Fruit fly (Drosophila melanogaster) whole organism, embryonic: ENCODE measurements around the gene CG9616.

Experiments
- BEAF-32 ChIP-seq: fragments of 200-800 bp; sonication (Bioruptor generic); optimal IDR thresholded peaks from 3 replicates; lab custom pipeline; 2017; ENCODE audit warnings: missing biosample characterization, missing genetic modification characterization, mild to moderate bottlenecking, moderate library complexity, missing genetic modification reagents
- Blimp-1 ChIP-seq: fragments of 200-800 bp; sonication (Bioruptor generic); optimal IDR thresholded peaks from 3 replicates; lab custom pipeline; 2018; ENCODE audit warnings: missing biosample characterization, missing genetic modification characterization, mild to moderate bottlenecking, moderate library complexity, missing genetic modification reagents
- Bteb2 ChIP-seq: fragments of 200-800 bp; sonication (Bioruptor generic); optimal IDR thresholded peaks from 2 replicates; lab custom pipeline; 2016; ENCODE audit warnings: missing biosample characterization, missing genetic modification characterization
- CG10565 ChIP-seq: fragments of 200-800 bp; sonication (Bioruptor generic); optimal IDR thresholded peaks from 3 replicates; lab custom pipeline; 2016; ENCODE audit warnings: missing biosample characterization, mild to moderate bottlenecking, missing genetic modification characterization
- CG15696 ChIP-seq: fragments of 200-800 bp; sonication (Bioruptor generic); optimal IDR thresholded peaks from 2 replicates; lab custom pipeline; 2019; ENCODE audit warnings: missing biosample characterization, mild to moderate bottlenecking, missing genetic modification characterization, moderate library complexity
- CG17829 ChIP-seq: fragments of 200-800 bp; optimal IDR thresholded peaks from 2 replicates; lab custom pipeline; 2019; ENCODE audit warnings: missing biosample characterization, mild to moderate bottlenecking, missing genetic modification characterization, moderate library complexity
- CG18262 ChIP-seq: fragments of 200-800 bp; optimal IDR thresholded peaks from 3 replicates; lab custom pipeline; 2019; ENCODE audit warnings: missing biosample characterization, mild to moderate bottlenecking, missing genetic modification characterization, moderate library complexity
- CG2116 ChIP-seq: fragments of 200-800 bp; sonication (Bioruptor generic); optimal IDR thresholded peaks from 3 replicates; lab custom pipeline; 2018; ENCODE audit warnings: missing biosample characterization, mild to moderate bottlenecking, missing genetic modification characterization
- CG2199 ChIP-seq: fragments of 200-800 bp; sonication (Bioruptor generic); IDR thresholded peaks from 3 replicates; pipeline ENCODE4 v1.3.6; 2022; ENCODE audit warnings: missing biosample characterization, missing genetic modification characterization
- CG31388 ChIP-seq: fragments of 200-800 bp; sonication (Bioruptor generic); optimal IDR thresholded peaks from 2 replicates; lab custom pipeline; 2016; ENCODE audit warnings: missing biosample characterization, missing genetic modification characterization
- CG32767 ChIP-seq: fragments of 200-800 bp; sonication (Bioruptor generic); IDR thresholded peaks from 2 replicates; pipeline ENCODE4 v1.3.6; 2022; ENCODE audit warnings: missing biosample characterization, missing genetic modification characterization
- CG4404 ChIP-seq: fragments of 200-800 bp; sonication (Bioruptor generic); IDR thresholded peaks from 2 replicates; pipeline ENCODE4 v1.3.6; 2022; ENCODE audit warnings: missing biosample characterization, missing genetic modification characterization
- CG4424 ChIP-seq: fragments of 200-800 bp; sonication (Bioruptor generic); optimal IDR thresholded peaks from 3 replicates; lab custom pipeline; 2016; ENCODE audit warnings: missing biosample characterization, missing genetic modification characterization
- CG4730 ChIP-seq: fragments of 200-800 bp; sonication (Bioruptor generic); IDR thresholded peaks from 2 replicates; pipeline ENCODE4 v1.3.6; 2022; ENCODE audit warnings: missing biosample characterization, missing genetic modification characterization
- CG4820 ChIP-seq: fragments of 200-800 bp; sonication (Bioruptor generic); optimal IDR thresholded peaks from 3 replicates; lab custom pipeline; 2016; ENCODE audit warnings: missing biosample characterization, missing genetic modification characterization
- CG6791 ChIP-seq: fragments of 200-800 bp; sonication (Bioruptor generic); IDR thresholded peaks from 3 replicates; pipeline ENCODE4 v1.3.6; 2022; ENCODE audit warnings: missing biosample characterization, missing genetic modification characterization; ENCODE audit not compliant: partially characterized antibody
- CG8765 ChIP-seq: fragments of 200-800 bp; sonication (Bioruptor generic); IDR thresholded peaks from 2 replicates; pipeline ENCODE4 v1.3.6; 2022; ENCODE audit warnings: missing biosample characterization, missing genetic modification characterization
- CG9876 ChIP-seq: fragments of 200-800 bp; sonication (Bioruptor generic); optimal IDR thresholded peaks from 2 replicates; lab custom pipeline; 2016; ENCODE audit warnings: missing biosample characterization, missing genetic modification characterization
- CTCF ChIP-seq: fragments of 200-800 bp; sonication (Bioruptor generic); optimal IDR thresholded peaks from 2 replicates; lab custom pipeline; 2017; ENCODE audit warnings: missing biosample characterization, mild to moderate bottlenecking, missing genetic modification characterization, moderate library complexity
- Camta ChIP-seq: fragments of 200-800 bp; sonication (Bioruptor generic); optimal IDR thresholded peaks from 2 replicates; lab custom pipeline; 2016; ENCODE audit warnings: missing biosample characterization, missing genetic modification characterization
- E2f1 ChIP-seq: fragments of 200-800 bp; sonication (Bioruptor generic); IDR thresholded peaks from 2 replicates; pipeline ENCODE4 v1.3.6; 2022; ENCODE audit warnings: missing biosample characterization, missing genetic modification characterization
- Fer2 ChIP-seq: fragments of 200-800 bp; sonication (Bioruptor generic); optimal IDR thresholded peaks from 2 replicates; lab custom pipeline; 2018; ENCODE audit warnings: missing biosample characterization, mild to moderate bottlenecking, missing genetic modification characterization, moderate library complexity
- HLH3B ChIP-seq: fragments of 200-800 bp; sonication (Bioruptor generic); IDR thresholded peaks from 2 replicates; pipeline ENCODE4 v1.3.6; 2022; ENCODE audit warnings: missing biosample characterization, missing genetic modification characterization
- HLH54F ChIP-seq: fragments of 200-800 bp; sonication (Bioruptor generic); optimal IDR thresholded peaks from 3 replicates; lab custom pipeline; 2016; ENCODE audit warnings: missing biosample characterization, missing genetic modification characterization
- HmgZ ChIP-seq: fragments of 200-800 bp; sonication (Bioruptor generic); optimal IDR thresholded peaks from 2 replicates; lab custom pipeline; 2018; ENCODE audit warnings: missing biosample characterization, mild to moderate bottlenecking, missing genetic modification characterization
- Hsf ChIP-seq: fragments of 200-800 bp; sonication (Bioruptor generic); optimal IDR thresholded peaks from 3 replicates; lab custom pipeline; 2016; ENCODE audit warnings: missing biosample characterization, missing genetic modification characterization
- NC2β ChIP-seq: fragments of 200-800 bp; sonication (Bioruptor generic); optimal IDR thresholded peaks from 2 replicates; lab custom pipeline; 2016; ENCODE audit warnings: missing biosample characterization, missing genetic modification characterization
- NfI ChIP-seq: fragments of 200-800 bp; sonication (Bioruptor generic); optimal IDR thresholded peaks from 3 replicates; lab custom pipeline; 2018; ENCODE audit warnings: missing biosample characterization, mild to moderate bottlenecking, missing genetic modification characterization, moderate library complexity
- Poxn ChIP-seq: fragments of 200-800 bp; sonication (Bioruptor generic); IDR thresholded peaks from 2 replicates; pipeline ENCODE4 v1.3.6; 2022; ENCODE audit warnings: missing biosample characterization, missing genetic modification characterization
- Rx ChIP-seq: fragments of 200-800 bp; sonication (Bioruptor generic); IDR thresholded peaks from 2 replicates; pipeline ENCODE4 v1.3.6; 2022; ENCODE audit warnings: missing biosample characterization, missing genetic modification characterization
- TFAM ChIP-seq: fragments of 200-800 bp; sonication (Bioruptor generic); optimal IDR thresholded peaks from 2 replicates; lab custom pipeline; 2017; ENCODE audit warnings: missing biosample characterization, missing genetic modification characterization, inconsistent platforms
- Trl ChIP-seq, 3 experiments: fragments of >200 bp in 2 of 3; fragments of 200-800 bp in 1 of 3; sonication (Bioruptor generic) in 1 of 3; optimal IDR thresholded peaks; 2 replicates in 1 of 3; 3 replicates in 2 of 3; lab custom pipeline; 2016 to 2017; ENCODE audit warnings: missing biosample characterization in 1 of 3, missing genetic modification characterization in 1 of 3
- ato ChIP-seq: fragments of 200-800 bp; sonication (Bioruptor generic); IDR thresholded peaks from 2 replicates; pipeline ENCODE4 v1.3.6; 2022; ENCODE audit warnings: missing biosample characterization, missing genetic modification characterization; ENCODE audit not compliant: partially characterized antibody
- bab2 ChIP-seq: fragments of 200-800 bp; sonication (Bioruptor generic); optimal IDR thresholded peaks from 2 replicates; lab custom pipeline; 2016; ENCODE audit warnings: missing biosample characterization, missing genetic modification characterization
- caup ChIP-seq: fragments of 200-800 bp; sonication (Bioruptor generic); optimal IDR thresholded peaks from 3 replicates; lab custom pipeline; 2017; ENCODE audit warnings: missing biosample characterization, mild to moderate bottlenecking, missing genetic modification characterization, moderate library complexity; ENCODE audit not compliant: severe bottlenecking
- danr ChIP-seq: fragments of 200-800 bp; sonication (Bioruptor generic); IDR thresholded peaks from 2 replicates; pipeline ENCODE4 v1.3.6; 2022; ENCODE audit warnings: missing biosample characterization, missing genetic modification characterization
- dimm ChIP-seq: fragments of 200-800 bp; sonication (Bioruptor generic); IDR thresholded peaks from 2 replicates; pipeline ENCODE4 v1.3.6; 2022; ENCODE audit warnings: missing biosample characterization, missing genetic modification characterization
- dmrt11E ChIP-seq: fragments of 200-800 bp; sonication (Bioruptor generic); optimal IDR thresholded peaks from 3 replicates; lab custom pipeline; 2018; ENCODE audit warnings: missing biosample characterization, mild to moderate bottlenecking, missing genetic modification characterization, moderate library complexity
- emc ChIP-seq: fragments of 200-800 bp; sonication (Bioruptor generic); optimal IDR thresholded peaks from 2 replicates; lab custom pipeline; 2016; ENCODE audit warnings: missing biosample characterization, missing genetic modification characterization
- fd96Cb ChIP-seq: fragments of 200-800 bp; sonication (Bioruptor generic); optimal IDR thresholded peaks from 2 replicates; lab custom pipeline; 2018; ENCODE audit warnings: missing biosample characterization, mild to moderate bottlenecking, missing genetic modification characterization, moderate library complexity
- gfzf ChIP-seq: fragments of 200-800 bp; sonication (Bioruptor generic); optimal IDR thresholded peaks from 2 replicates; lab custom pipeline; 2016; ENCODE audit warnings: missing biosample characterization, mild to moderate bottlenecking, missing genetic modification characterization, moderate library complexity
- p53 ChIP-seq: fragments of 200-800 bp; sonication (Bioruptor generic); optimal IDR thresholded peaks from 2 replicates; lab custom pipeline; 2016; ENCODE audit warnings: missing biosample characterization, missing genetic modification characterization
- sima ChIP-seq: fragments of 200-800 bp; sonication (Bioruptor generic); optimal IDR thresholded peaks from 2 replicates; lab custom pipeline; 2016; ENCODE audit warnings: missing biosample characterization, missing genetic modification characterization
- slbo ChIP-seq: fragments of 200-800 bp; sonication (Bioruptor generic); IDR thresholded peaks from 2 replicates; pipeline ENCODE4 v1.3.6; 2022; ENCODE audit warnings: missing biosample characterization, missing genetic modification characterization
- sna ChIP-seq: fragments of 200-800 bp; sonication (Bioruptor generic); IDR thresholded peaks from 2 replicates; pipeline ENCODE4 v1.3.6; 2022; ENCODE audit warnings: missing biosample characterization, missing genetic modification characterization; ENCODE audit not compliant: partially characterized antibody
- tap ChIP-seq: fragments of 200-800 bp; optimal IDR thresholded peaks from 3 replicates; lab custom pipeline; 2019; ENCODE audit warnings: missing biosample characterization, mild to moderate bottlenecking, missing genetic modification characterization, moderate library complexity
- toy ChIP-seq: fragments of 200-800 bp; sonication (Bioruptor generic); IDR thresholded peaks from 2 replicates; pipeline ENCODE4 v1.3.6; 2022; ENCODE audit warnings: missing biosample characterization, missing genetic modification characterization
- tup ChIP-seq: fragments of 200-800 bp; sonication (Bioruptor generic); optimal IDR thresholded peaks from 2 replicates; lab custom pipeline; 2016; ENCODE audit warnings: missing biosample characterization, mild to moderate bottlenecking, missing genetic modification characterization, moderate library complexity
- vfl ChIP-seq: fragments of 200-800 bp; sonication (Bioruptor generic); optimal IDR thresholded peaks from 2 replicates; lab custom pipeline; 2016; ENCODE audit warnings: missing biosample characterization, missing genetic modification characterization
- wor ChIP-seq: fragments of 200-800 bp; sonication (Bioruptor generic); IDR thresholded peaks from 2 replicates; pipeline ENCODE4 v1.3.6; 2022; ENCODE audit warnings: missing biosample characterization, missing genetic modification characterization
- yki ChIP-seq: fragments of >200 bp; optimal IDR thresholded peaks from 3 replicates; lab custom pipeline; 2018

Gene CG9616

DNA sequence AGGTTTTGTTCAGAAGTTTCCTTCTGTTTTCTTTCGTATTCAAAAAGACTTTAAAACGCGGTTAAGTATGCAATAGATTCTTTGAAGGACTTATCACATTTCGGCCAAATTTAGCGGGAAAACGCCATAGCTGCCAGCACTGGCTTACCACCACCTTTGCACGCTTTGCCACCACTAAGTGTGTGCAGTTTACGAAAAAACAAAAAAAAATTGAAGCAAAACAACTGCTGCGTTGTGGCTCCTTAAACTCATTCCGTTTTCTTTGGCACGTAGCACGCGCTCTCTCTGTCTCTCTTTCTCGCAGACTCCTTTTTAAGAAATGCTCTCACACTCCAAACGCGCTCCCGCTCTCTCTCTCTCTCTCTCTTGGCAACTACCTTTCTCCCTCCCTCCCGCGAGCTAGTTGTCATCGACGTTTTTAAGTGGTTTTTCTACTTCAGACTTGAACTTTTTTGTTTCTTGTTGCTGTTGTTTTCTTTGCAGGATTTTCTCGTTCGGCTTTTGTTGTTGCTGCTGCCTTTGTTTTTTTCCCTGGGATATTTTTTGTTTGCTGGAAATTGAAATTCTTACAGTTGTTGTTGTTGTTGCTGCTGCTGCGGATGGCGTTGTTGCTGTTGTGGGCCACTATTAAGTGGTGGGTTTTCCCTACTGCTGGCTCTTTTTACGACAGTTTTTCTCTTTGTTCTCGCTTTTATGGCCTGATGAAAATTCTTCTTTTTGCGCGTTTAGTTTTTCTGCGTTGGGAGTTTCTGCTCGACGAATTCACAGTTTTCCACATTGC, 33.4 kb upstream of the CG9616 start (continued):
- no peak for TF ChIP-seq wor
- peak; percentile 86 for TF ChIP-seq yki (lab: Kevin White, UChicago)
- TF ChIP-seq CG31388 (GFP tag; lab: Kevin White, UChicago): no peak
- no peak for TF ChIP-seq CG4730 (GFP tag; lab: Robert Waterston, UW)
- TF ChIP-seq Bteb2: no peak
- no peak for TF ChIP-seq Poxn
- no peak for TF ChIP-seq Fer2 (tag; lab: Kevin White, UChicago)
- TF ChIP-seq vfl: no peak
- TF ChIP-seq sna (GFP tag; lab: Robert Waterston, UW): no peak
- TF ChIP-seq CG2116 (GFP tag; lab: Kevin White, UChicago): no peak
- no peak for TF ChIP-seq HLH54F (GFP tag; lab: Kevin White, UChicago)
- TF ChIP-seq p53 (GFP tag; lab: Kevin White, UChicago): no peak
- TF ChIP-seq Camta: no peak
- TF ChIP-seq Blimp-1 (GFP tag; lab: Kevin White, UChicago): no peak
- TF ChIP-seq NC2β: no peak
- peak; percentile 96 to 97 for TF ChIP-seq Trl (optimal IDR thresholded peaks at IDR 0.05; lab: Kevin White, UChicago)
- TF ChIP-seq Trl (GFP tag; optimal IDR thresholded peaks at IDR 0.05; lab: Kevin White, UChicago): no peak
- no peak for TF ChIP-seq CG17829 (tag; lab: Kevin White, UChicago)
- no peak for TF ChIP-seq Hsf (GFP tag; lab: Kevin White, UChicago)
- TF ChIP-seq NfI (GFP tag; lab: Kevin White, UChicago): no peak
- no peak for TF ChIP-seq CG6791 (GFP tag; lab: Robert Waterston, UW)
- TF ChIP-seq CG4820: no peak
- no peak for TF ChIP-seq danr
- no peak for TF ChIP-seq HLH3B (GFP tag; lab: Robert Waterston, UW)
- no peak for TF ChIP-seq CG10565
- TF ChIP-seq dmrt11E (tag; lab: Kevin White, UChicago): peak; percentile 12
- 0 out of 2 replicates have a peak, but pooled peaks have one; percentile 23 for TF ChIP-seq slbo (GFP tag; lab: Robert Waterston, UW)
- no peak for TF ChIP-seq CG8765 (GFP tag; lab: Robert Waterston, UW)
- no peak for TF ChIP-seq dimm (GFP tag; lab: Robert Waterston, UW)
- no peak; the same call in 2 of the 3 replicates for TF ChIP-seq CG2199 (GFP tag; lab: Robert Waterston, UW)
- no peak for TF ChIP-seq Rx (GFP tag; lab: Robert Waterston, UW)
- no peak for TF ChIP-seq E2f1 (GFP tag; lab: Robert Waterston, UW)
- TF ChIP-seq tap: no peak
- no peak for TF ChIP-seq CTCF (GFP tag; lab: Kevin White, UChicago)
- no peak for TF ChIP-seq TFAM
- TF ChIP-seq ato (GFP tag; lab: Robert Waterston, UW): no peak
- no peak for TF ChIP-seq CG32767 (GFP tag; lab: Robert Waterston, UW)
- TF ChIP-seq CG9876 (GFP tag; lab: Kevin White, UChicago): no peak
- no peak for TF ChIP-seq CG15696 (tag; lab: Kevin White, UChicago)
- no peak for TF ChIP-seq caup
- no peak for TF ChIP-seq CG18262 (tag; lab: Kevin White, UChicago)
- TF ChIP-seq gfzf (GFP tag; lab: Kevin White, UChicago): no peak
- no peak for TF ChIP-seq emc (GFP tag; lab: Kevin White, UChicago)
- no peak for TF ChIP-seq sima (GFP tag; lab: Kevin White, UChicago)
- no peak for TF ChIP-seq BEAF-32 (GFP tag; lab: Kevin White, UChicago)
- no peak for TF ChIP-seq HmgZ (tag; lab: Kevin White, UChicago)
- no peak for TF ChIP-seq bab2
- TF ChIP-seq CG4424: no peak
- TF ChIP-seq CG4404 (GFP tag; lab: Robert Waterston, UW): 0 out of 2 replicates have a peak, but pooled peaks have one; percentile 10
- no peak for TF ChIP-seq tup
- TF ChIP-seq toy (GFP tag; lab: Robert Waterston, UW): no peak
- no peak for TF ChIP-seq fd96Cb
